Worm (Caenorhabditis elegans) whole organism, L2 larva: ENCODE data around the gene T21C9.13.

ENCODE experiments used
- ama-1 ChIP-seq: fragments of 150-350 bp; optimal IDR thresholded peaks from 2 replicates; lab custom pipeline; 2018; ENCODE audit warnings: inconsistent platforms
- crh-2 ChIP-seq: sonication (generic microtip); optimal IDR thresholded peaks from 2 replicates; lab custom pipeline; 2017; ENCODE audit warnings: missing biosample characterization, missing genetic modification characterization
- egl-27 ChIP-seq: sonication (generic microtip); optimal IDR thresholded peaks from 3 replicates; lab custom pipeline; 2017; ENCODE audit warnings: missing biosample characterization, missing genetic modification reagents, missing genetic modification characterization
- unc-39 ChIP-seq: fragments of 150-350 bp; optimal IDR thresholded peaks from 2 replicates; lab custom pipeline; 2014; ENCODE audit warnings: missing biosample characterization, missing genetic modification characterization
- unc-62 ChIP-seq: fragments of 150-350 bp; optimal IDR thresholded peaks from 2 replicates; lab custom pipeline; 2014; ENCODE audit warnings: missing biosample characterization, missing genetic modification reagents, missing genetic modification characterization
- ztf-4 ChIP-seq: fragments of 150-350 bp; optimal IDR thresholded peaks from 2 replicates; lab custom pipeline; 2014; ENCODE audit warnings: missing biosample characterization, missing genetic modification characterization

DNA sequence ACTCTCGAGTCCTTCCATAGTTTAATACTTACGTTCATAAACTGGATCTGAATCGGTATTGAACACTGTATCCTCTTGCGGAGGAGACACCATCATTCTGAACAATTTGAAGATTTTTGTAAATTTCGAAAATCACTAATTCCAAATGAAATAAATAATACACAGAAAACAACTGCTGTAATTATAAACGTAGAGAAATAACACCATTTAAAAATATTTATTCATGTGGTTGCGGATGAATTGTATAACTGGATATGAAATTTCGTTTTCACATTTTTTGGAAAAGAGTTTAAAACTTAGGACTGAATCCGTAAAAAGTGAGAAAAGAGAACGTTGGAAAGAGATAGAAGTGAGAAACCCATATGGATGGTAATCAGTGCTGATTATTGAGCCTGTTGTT lies 18.8 kb upstream of the T21C9.13 start, which contains the start of gene mics-1:
- TF ChIP-seq egl-27 (tag; lab: Kevin White, UChicago) (no peak), unc-39 (tag; lab: Kevin White, UChicago) (no peak), unc-62 (GFP tag; lab: Kevin White, UChicago) (no peak), ama-1 (lab: Kevin White, UChicago) (no peak), crh-2 (no peak), ztf-4 (tag; lab: Kevin White, UChicago) (no peak)
